Worm (Caenorhabditis elegans): ENCODE data around the gene atg-16.2.

ce11 chrII:6501420-6501819 lies 48.2 kb upstream of the atg-16.2 start, which contains the start of gene R05G9.3:
- TF ChIP-seq ama-1 (optimal IDR thresholded peaks at IDR 0.05): no peak
- no peak for TF ChIP-seq tbx-11 (GFP tag; IDR thresholded peaks at IDR 0.05)
- TF ChIP-seq ceh-13 (GFP tag; optimal IDR thresholded peaks at IDR 0.05): no peak
- TF ChIP-seq ets-7 (tag; optimal IDR thresholded peaks at IDR 0.05): no peak
- TF ChIP-seq B0310.2 (tag; optimal IDR thresholded peaks at IDR 0.05): no peak
- no peak for TF ChIP-seq tbx-37 (GFP tag; conservative IDR thresholded peaks at IDR 0.05)
- no peak for TF ChIP-seq hnd-1 (tag; optimal IDR thresholded peaks at IDR 0.05)
- no peak for TF ChIP-seq flt-1 (GFP tag; IDR thresholded peaks at IDR 0.05)
- no peak for TF ChIP-seq hmg-4 (GFP tag; optimal IDR thresholded peaks at IDR 0.05)
- TF ChIP-seq hmbx-1 (tag; optimal IDR thresholded peaks at IDR 0.05): no peak

All from whole organism, early embryonic.